Worm (Caenorhabditis elegans) whole organism, young adult: ENCODE results near the gene K08B12.3.

ENCODE experiments used
- B0019.2 ChIP-seq: fragments of 200-800 bp; sonication (Bioruptor generic); conservative IDR thresholded peaks from 2 replicates; pipeline ENCODE4 v1.3.6; 2022; ENCODE audit warnings: missing genetic modification reagents, missing genetic modification characterization, missing compliant biosample characterization
- B0261.1 ChIP-seq: sonication (generic microtip); optimal IDR thresholded peaks from 2 replicates; lab custom pipeline; 2016; ENCODE audit warnings: mild to moderate bottlenecking, missing genetic modification characterization, moderate library complexity, missing compliant biosample characterization
- B0336.3 ChIP-seq: fragments of 200-800 bp; sonication (Bioruptor generic); IDR thresholded peaks from 2 replicates; pipeline ENCODE4 v1.3.6; 2022; ENCODE audit warnings: missing genetic modification characterization, missing compliant biosample characterization
- C06A6.2 ChIP-seq: fragments of 200-800 bp; sonication (Bioruptor generic); conservative IDR thresholded peaks from 2 replicates; pipeline ENCODE4 v1.3.6; 2022; ENCODE audit warnings: missing genetic modification characterization, missing compliant biosample characterization
- D2030.7 ChIP-seq: fragments of 200-800 bp; sonication (Bioruptor generic); IDR thresholded peaks from 2 replicates; pipeline ENCODE4 v1.3.6; 2022; ENCODE audit warnings: missing genetic modification reagents, missing genetic modification characterization, missing compliant biosample characterization
- F22D6.2 ChIP-seq: sonication (generic microtip); optimal IDR thresholded peaks from 2 replicates; lab custom pipeline; 2016; ENCODE audit warnings: mild to moderate bottlenecking, missing genetic modification characterization, missing compliant biosample characterization
- F49E8.2 ChIP-seq: sonication (generic microtip); optimal IDR thresholded peaks from 3 replicates; lab custom pipeline; 2017; ENCODE audit warnings: missing genetic modification characterization, mild to moderate bottlenecking, missing compliant biosample characterization, antibody characterized with exemption, moderate library complexity; ENCODE audit not compliant: insufficient read depth
- F52B5.7 ChIP-seq: sonication (generic microtip); optimal IDR thresholded peaks from 2 replicates; lab custom pipeline; 2016; ENCODE audit warnings: mild to moderate bottlenecking, missing genetic modification characterization, missing compliant biosample characterization
- F55B11.4 ChIP-seq: sonication (generic microtip); optimal IDR thresholded peaks from 2 replicates; lab custom pipeline; 2016; ENCODE audit warnings: missing compliant biosample characterization, missing genetic modification characterization, borderline replicate concordance; ENCODE audit not compliant: insufficient read depth
- Y53F4B.3 ChIP-seq: fragments of 200-800 bp; sonication (Bioruptor generic); IDR thresholded peaks from 2 replicates; pipeline ENCODE4 v1.3.6; 2022; ENCODE audit warnings: missing genetic modification reagents, missing genetic modification characterization, missing compliant biosample characterization
- Y56A3A.18 ChIP-seq: fragments of 200-800 bp; sonication (Bioruptor generic); IDR thresholded peaks from 2 replicates; pipeline ENCODE4 v1.3.6; 2022; ENCODE audit warnings: missing genetic modification reagents, missing genetic modification characterization, missing compliant biosample characterization
- Y79H2A.3 ChIP-seq: fragments of 200-800 bp; sonication (Bioruptor generic); conservative IDR thresholded peaks from 2 replicates; pipeline ENCODE4 v1.3.6; 2022; ENCODE audit warnings: missing genetic modification reagents, missing genetic modification characterization, missing compliant biosample characterization
- aptf-2 ChIP-seq: fragments of 200-800 bp; sonication (Bioruptor generic); conservative IDR thresholded peaks from 2 replicates; pipeline ENCODE4 v1.3.6; 2022; ENCODE audit warnings: missing genetic modification reagents, missing genetic modification characterization, missing compliant biosample characterization
- atf-7 ChIP-seq: sonication (generic microtip); optimal IDR thresholded peaks from 2 replicates; lab custom pipeline; 2017; ENCODE audit warnings: mild to moderate bottlenecking, missing genetic modification characterization, missing compliant biosample characterization
- bed-2 ChIP-seq: fragments of 200-800 bp; sonication (Bioruptor generic); IDR thresholded peaks from 2 replicates; pipeline ENCODE4 v1.3.6; 2022; ENCODE audit warnings: missing genetic modification reagents, missing genetic modification characterization, missing compliant biosample characterization
- cebp-1 ChIP-seq, 2 experiments: fragments of 200-800 bp in 1 of 2; sonication (Bioruptor generic) in 1 of 2; sonication (generic microtip) in 1 of 2; IDR thresholded peaks in 1 of 2; optimal IDR thresholded peaks in 1 of 2; 2 replicates each; pipeline versions ENCODE4 v1.3.6 to Lab custom; 2017 to 2022; ENCODE audit warnings: missing compliant biosample characterization in 2 of 2, missing genetic modification characterization in 2 of 2, mild to moderate bottlenecking in 1 of 2, missing genetic modification reagents in 1 of 2, moderate library complexity in 1 of 2
- cebp-2 ChIP-seq: fragments of 200-800 bp; sonication (Bioruptor generic); IDR thresholded peaks from 2 replicates; pipeline ENCODE4 v1.3.6; 2022; ENCODE audit warnings: missing genetic modification characterization, missing compliant biosample characterization
- ceh-27 ChIP-seq: fragments of 200-800 bp; sonication (Bioruptor generic); optimal IDR thresholded peaks from 2 replicates; lab custom pipeline; 2018; ENCODE audit warnings: mild to moderate bottlenecking, missing genetic modification characterization, moderate library complexity, missing compliant biosample characterization
- ceh-91 ChIP-seq: fragments of 200-800 bp; sonication (Bioruptor generic); IDR thresholded peaks from 2 replicates; pipeline ENCODE4 v1.3.6; 2022; ENCODE audit warnings: missing genetic modification reagents, missing genetic modification characterization, missing compliant biosample characterization
- die-1 ChIP-seq: sonication (generic microtip); optimal IDR thresholded peaks from 2 replicates; lab custom pipeline; 2016; ENCODE audit warnings: missing genotype, mild to moderate bottlenecking, missing genetic modification characterization, missing compliant biosample characterization
- dox-1 ChIP-seq: fragments of 200-800 bp; sonication (Bioruptor generic); IDR thresholded peaks from 2 replicates; pipeline ENCODE4 v1.3.6; 2022; ENCODE audit warnings: missing genetic modification reagents, missing genetic modification characterization, missing compliant biosample characterization
- efl-1 ChIP-seq: fragments of 150-350 bp; optimal IDR thresholded peaks from 2 replicates; lab custom pipeline; 2014; ENCODE audit warnings: missing biosample characterization, missing genetic modification reagents, missing genetic modification characterization
- egrh-3 ChIP-seq: fragments of 200-800 bp; sonication (Bioruptor generic); IDR thresholded peaks from 2 replicates; pipeline ENCODE4 v1.3.6; 2022; ENCODE audit warnings: missing genetic modification reagents, missing genetic modification characterization, missing compliant biosample characterization
- fkh-3 ChIP-seq: sonication (generic microtip); optimal IDR thresholded peaks from 2 replicates; lab custom pipeline; 2016; ENCODE audit warnings: mild to moderate bottlenecking, missing genetic modification characterization, missing compliant biosample characterization
- hlh-12 ChIP-seq: sonication (generic microtip); optimal IDR thresholded peaks from 2 replicates; lab custom pipeline; 2016; ENCODE audit warnings: missing genetic modification characterization, missing compliant biosample characterization
- hmg-1.2 ChIP-seq: fragments of 200-800 bp; sonication (Bioruptor generic); IDR thresholded peaks from 2 replicates; pipeline ENCODE4 v1.3.6; 2022; ENCODE audit warnings: missing genetic modification reagents, missing genetic modification characterization, missing compliant biosample characterization
- lag-1 ChIP-seq: fragments of 200-800 bp; sonication (Bioruptor generic); IDR thresholded peaks from 2 replicates; pipeline ENCODE4 v1.3.6; 2022; ENCODE audit warnings: missing genetic modification reagents, missing genetic modification characterization, missing compliant biosample characterization
- let-526 ChIP-seq: fragments of 200-800 bp; sonication (Bioruptor generic); IDR thresholded peaks from 2 replicates; pipeline ENCODE4 v1.3.6; 2022; ENCODE audit warnings: missing genetic modification reagents, missing genetic modification characterization, missing compliant biosample characterization
- lin-40 ChIP-seq: sonication (generic microtip); optimal IDR thresholded peaks from 2 replicates; lab custom pipeline; 2016; ENCODE audit warnings: missing genetic modification characterization, mild to moderate bottlenecking, missing compliant biosample characterization, missing genotype, missing genetic modification reagents
- lin-54 ChIP-seq: fragments of 200-800 bp; sonication (Bioruptor generic); optimal IDR thresholded peaks from 2 replicates; lab custom pipeline; 2018; ENCODE audit warnings: mild to moderate bottlenecking, missing genetic modification characterization, missing compliant biosample characterization
- lir-1 ChIP-seq: fragments of 200-800 bp; sonication (Bioruptor generic); conservative IDR thresholded peaks from 2 replicates; pipeline ENCODE4 v1.3.6; 2022; ENCODE audit warnings: missing genetic modification reagents, missing genetic modification characterization, missing compliant biosample characterization
- madf-3 ChIP-seq: fragments of 200-800 bp; sonication (Bioruptor generic); IDR thresholded peaks from 2 replicates; pipeline ENCODE4 v1.3.6; 2022; ENCODE audit warnings: missing genetic modification reagents, missing genetic modification characterization, missing compliant biosample characterization
- mcd-1 ChIP-seq: fragments of 200-800 bp; sonication (Bioruptor generic); IDR thresholded peaks from 2 replicates; pipeline ENCODE4 v1.3.6; 2022; ENCODE audit warnings: missing genetic modification reagents, missing genetic modification characterization, missing compliant biosample characterization
- mes-4 ChIP-seq: sonication (generic microtip); optimal IDR thresholded peaks from 2 replicates; lab custom pipeline; 2016; ENCODE audit warnings: missing genotype, missing genetic modification characterization, missing compliant biosample characterization
- nfya-2 ChIP-seq: fragments of 200-800 bp; sonication (Bioruptor generic); IDR thresholded peaks from 2 replicates; pipeline ENCODE4 v1.3.6; 2022; ENCODE audit warnings: missing genetic modification reagents, missing genetic modification characterization, missing compliant biosample characterization
- nhr-179 ChIP-seq: sonication (generic microtip); optimal IDR thresholded peaks from 2 replicates; lab custom pipeline; 2016; ENCODE audit warnings: mild to moderate bottlenecking, missing genetic modification characterization, missing compliant biosample characterization
- repo-1 ChIP-seq: sonication (generic microtip); optimal IDR thresholded peaks from 2 replicates; lab custom pipeline; 2017; ENCODE audit warnings: mild to moderate bottlenecking, missing genetic modification characterization, missing compliant biosample characterization
- sea-2 ChIP-seq: fragments of 200-800 bp; sonication (Bioruptor generic); IDR thresholded peaks from 2 replicates; pipeline ENCODE4 v1.3.6; 2022; ENCODE audit warnings: missing genetic modification characterization, missing compliant biosample characterization
- snpc-1.3 ChIP-seq: sonication (generic microtip); optimal IDR thresholded peaks from 2 replicates; lab custom pipeline; 2017; ENCODE audit warnings: missing genetic modification characterization, mild to moderate bottlenecking, missing compliant biosample characterization, antibody characterized with exemption, moderate library complexity, missing genotype, missing genetic modification reagents; ENCODE audit not compliant: insufficient read depth
- snpc-4 ChIP-seq, 5 experiments: fragments of 150-350 bp in 1 of 5; sonication (generic microtip) in 4 of 5; optimal IDR thresholded peaks; 2 replicates each; lab custom pipeline; 2014 to 2018; ENCODE audit warnings: missing genetic modification characterization in 5 of 5, missing biosample characterization in 3 of 5, antibody characterized with exemption in 2 of 5, mild to moderate bottlenecking in 2 of 5, missing compliant biosample characterization in 2 of 5, missing genotype in 2 of 5, moderate library complexity in 2 of 5, missing genetic modification reagents in 1 of 5
- somi-1 ChIP-seq: fragments of 200-800 bp; sonication (Bioruptor generic); optimal IDR thresholded peaks from 2 replicates; lab custom pipeline; 2018; ENCODE audit warnings: mild to moderate bottlenecking, missing genetic modification characterization, missing compliant biosample characterization
- tbx-9 ChIP-seq: sonication (generic microtip); optimal IDR thresholded peaks from 2 replicates; lab custom pipeline; 2016; ENCODE audit warnings: borderline replicate concordance, missing genetic modification characterization, inconsistent platforms, missing compliant biosample characterization
- tlf-1 ChIP-seq: fragments of 200-800 bp; sonication (Bioruptor generic); optimal IDR thresholded peaks from 2 replicates; lab custom pipeline; 2018; ENCODE audit warnings: mild to moderate bottlenecking, missing genetic modification characterization, missing compliant biosample characterization
- unc-62 ChIP-seq: fragments of 150-350 bp; optimal IDR thresholded peaks from 2 replicates; lab custom pipeline; 2014; ENCODE audit warnings: missing biosample characterization, missing genetic modification reagents, missing genetic modification characterization
- zfh-2 ChIP-seq: fragments of 200-800 bp; sonication (Bioruptor generic); conservative IDR thresholded peaks from 2 replicates; pipeline ENCODE4 v1.3.6; 2022; ENCODE audit warnings: missing genetic modification reagents, missing genetic modification characterization, missing compliant biosample characterization
- ztf-22 ChIP-seq: fragments of 200-800 bp; sonication (Bioruptor generic); optimal IDR thresholded peaks from 2 replicates; lab custom pipeline; 2018; ENCODE audit warnings: mild to moderate bottlenecking, missing genetic modification characterization, moderate library complexity, missing compliant biosample characterization
- ztf-28 ChIP-seq: fragments of 200-800 bp; sonication (Bioruptor generic); IDR thresholded peaks from 2 replicates; pipeline ENCODE4 v1.3.6; 2022; ENCODE audit warnings: missing genetic modification reagents, missing genetic modification characterization, missing compliant biosample characterization
- ztf-3 ChIP-seq: fragments of 200-800 bp; sonication (Bioruptor generic); optimal IDR thresholded peaks from 2 replicates; lab custom pipeline; 2018; ENCODE audit warnings: mild to moderate bottlenecking, missing genetic modification characterization, missing compliant biosample characterization

Gene K08B12.3

ce11 chrV:6214465-6214864 is 20.5 kb upstream of the K08B12.3 start (continued):
- TF ChIP-seq madf-3 (GFP tag; lab: Robert Waterston, UW) (no peak), aptf-2 (GFP tag; lab: Robert Waterston, UW) (no peak), lin-40 (tag; lab: Kevin White, UChicago) (no peak), bed-2 (GFP tag; lab: Robert Waterston, UW) (no peak), F49E8.2 (tag; lab: Kevin White, UChicago) (peak; percentile 13), ceh-27 (GFP tag; lab: Kevin White, UChicago) (no peak), C06A6.2 (no peak), sea-2 (GFP tag; lab: Robert Waterston, UW) (no peak), Y56A3A.18 (GFP tag; lab: Robert Waterston, UW) (no peak), cebp-2 (GFP tag; lab: Robert Waterston, UW) (no peak), F52B5.7 (tag; lab: Kevin White, UChicago) (no peak), unc-62 (GFP tag; lab: Kevin White, UChicago) (no peak), B0019.2 (GFP tag; lab: Robert Waterston, UW) (no peak), let-526 (GFP tag; lab: Robert Waterston, UW) (no peak), efl-1 (GFP tag; lab: Kevin White, UChicago) (peak; percentile 94), die-1 (tag; lab: Kevin White, UChicago) (no peak), tlf-1 (GFP tag; lab: Kevin White, UChicago) (peak; percentile 6), lir-1 (GFP tag; lab: Robert Waterston, UW) (no peak), nfya-2 (GFP tag; lab: Robert Waterston, UW) (no peak), mcd-1 (GFP tag; lab: Robert Waterston, UW) (no peak), somi-1 (GFP tag; lab: Kevin White, UChicago) (no peak), dox-1 (no peak), nhr-179 (tag; lab: Kevin White, UChicago) (no peak), hlh-12 (tag; lab: Kevin White, UChicago) (no peak), ztf-28 (GFP tag; lab: Robert Waterston, UW) (no peak), D2030.7 (GFP tag; lab: Robert Waterston, UW) (peak; percentile 76), Y79H2A.3 (no peak), fkh-3 (no peak), lag-1 (GFP tag; lab: Robert Waterston, UW) (no peak), tbx-9 (no peak), B0336.3 (GFP tag; lab: Robert Waterston, UW) (no peak), mes-4 (tag; lab: Kevin White, UChicago) (no peak), lin-54 (GFP tag; lab: Kevin White, UChicago) (peak; percentile 69), B0261.1 (tag; lab: Kevin White, UChicago) (no peak), snpc-1.3 (peak; percentile 33), cebp-1 (GFP tag; IDR thresholded peaks at IDR 0.05; lab: Robert Waterston, UW) (no peak), cebp-1 (tag; optimal IDR thresholded peaks at IDR 0.05; lab: Kevin White, UChicago) (no peak), ztf-3 (GFP tag; lab: Kevin White, UChicago) (no peak), egrh-3 (GFP tag; lab: Robert Waterston, UW) (no peak), ceh-91 (GFP tag; lab: Robert Waterston, UW) (peak; percentile 81), zfh-2 (no peak), hmg-1.2 (GFP tag; lab: Robert Waterston, UW) (peak; percentile 33; the same call in 1 of the 2 replicates), F55B11.4 (tag; lab: Kevin White, UChicago) (no peak), atf-7 (tag; lab: Kevin White, UChicago) (no peak), snpc-4 (GFP tag; optimal IDR thresholded peaks at IDR 0.05; lab: Kevin White, UChicago) (no peak), snpc-4 (tag; optimal IDR thresholded peaks at IDR 0.05; lab: Kevin White, UChicago) (no peak), Y53F4B.3 (GFP tag; lab: Robert Waterston, UW) (no peak), ztf-22 (GFP tag; lab: Kevin White, UChicago) (no peak), repo-1 (tag; lab: Kevin White, UChicago) (no peak), F22D6.2 (tag; lab: Kevin White, UChicago) (no peak)
